Fruit fly (Drosophila melanogaster) whole organism, embryonic: ENCODE measurements around the gene mRpL30.
A peak's percentile ranks its signal among the peaks of the same experiment; 100 is the strongest.

Experiments
- Bgb ChIP-seq: fragments of 200-800 bp; sonication (Bioruptor generic); IDR thresholded peaks from 2 replicates; pipeline ENCODE4 v1.3.6; 2022; ENCODE audit warnings: missing biosample characterization, missing genetic modification characterization; ENCODE audit not compliant: partially characterized antibody
- CG1024 ChIP-seq: fragments of 200-800 bp; sonication (Bioruptor generic); IDR thresholded peaks from 2 replicates; pipeline ENCODE4 v1.3.6; 2022; ENCODE audit warnings: missing biosample characterization, missing genetic modification characterization
- CG11247 ChIP-seq: fragments of 200-800 bp; sonication (Bioruptor generic); IDR thresholded peaks from 2 replicates; pipeline ENCODE4 v1.3.6; 2022; ENCODE audit warnings: missing biosample characterization, missing genetic modification characterization
- CG11456 ChIP-seq: fragments of 200-800 bp; sonication (Bioruptor generic); IDR thresholded peaks from 3 replicates; pipeline ENCODE4 v1.3.6; 2022; ENCODE audit warnings: missing biosample characterization, missing genetic modification characterization
- CG14710 ChIP-seq: fragments of 200-800 bp; sonication (Bioruptor generic); optimal IDR thresholded peaks from 3 replicates; lab custom pipeline; 2019; ENCODE audit warnings: missing biosample characterization, mild to moderate bottlenecking, missing genetic modification characterization, moderate library complexity
- CG15514 ChIP-seq: fragments of 200-800 bp; sonication (Bioruptor generic); optimal IDR thresholded peaks from 3 replicates; lab custom pipeline; 2017; ENCODE audit warnings: missing biosample characterization, missing genetic modification characterization, mild to moderate bottlenecking, moderate library complexity, missing genetic modification reagents
- CG16813 ChIP-seq: fragments of 200-800 bp; sonication (Bioruptor generic); IDR thresholded peaks from 3 replicates; pipeline ENCODE4 v1.3.6; 2022; ENCODE audit warnings: missing biosample characterization, missing genetic modification characterization; ENCODE audit not compliant: partially characterized antibody
- CG2116 ChIP-seq: fragments of 200-800 bp; sonication (Bioruptor generic); optimal IDR thresholded peaks from 3 replicates; lab custom pipeline; 2018; ENCODE audit warnings: missing biosample characterization, mild to moderate bottlenecking, missing genetic modification characterization
- CG2129 ChIP-seq: fragments of 200-800 bp; sonication (Bioruptor generic); IDR thresholded peaks from 2 replicates; pipeline ENCODE4 v1.3.6; 2022; ENCODE audit warnings: missing biosample characterization, missing genetic modification characterization; ENCODE audit not compliant: partially characterized antibody
- CG3838 ChIP-seq: fragments of 200-800 bp; sonication (Bioruptor generic); optimal IDR thresholded peaks from 3 replicates; lab custom pipeline; 2016; ENCODE audit warnings: missing biosample characterization, missing genetic modification characterization
- CG4820 ChIP-seq: fragments of 200-800 bp; sonication (Bioruptor generic); optimal IDR thresholded peaks from 3 replicates; lab custom pipeline; 2016; ENCODE audit warnings: missing biosample characterization, missing genetic modification characterization
- CG6791 ChIP-seq: fragments of 200-800 bp; sonication (Bioruptor generic); IDR thresholded peaks from 3 replicates; pipeline ENCODE4 v1.3.6; 2022; ENCODE audit warnings: missing biosample characterization, missing genetic modification characterization; ENCODE audit not compliant: partially characterized antibody
- CG7963 ChIP-seq: fragments of 200-800 bp; sonication (Bioruptor generic); IDR thresholded peaks from 3 replicates; pipeline ENCODE4 v1.3.6; 2022; ENCODE audit warnings: missing biosample characterization, missing genetic modification characterization; ENCODE audit not compliant: partially characterized antibody
- Dp ChIP-seq: fragments of 200-800 bp; sonication (Bioruptor generic); optimal IDR thresholded peaks from 2 replicates; lab custom pipeline; 2018; ENCODE audit warnings: missing biosample characterization, mild to moderate bottlenecking, missing genetic modification characterization, moderate library complexity
- ERR ChIP-seq: fragments of 200-800 bp; sonication (Bioruptor generic); optimal IDR thresholded peaks from 2 replicates; lab custom pipeline; 2016; ENCODE audit warnings: missing biosample characterization, missing genetic modification characterization
- Elba2 ChIP-seq: fragments of 200-800 bp; sonication (Bioruptor generic); optimal IDR thresholded peaks from 3 replicates; lab custom pipeline; 2016; ENCODE audit warnings: missing biosample characterization, missing genetic modification characterization
- Hr51 ChIP-seq, 2 experiments: fragments of 200-800 bp; sonication (Bioruptor generic); optimal IDR thresholded peaks; 2 replicates in 1 of 2; 3 replicates in 1 of 2; lab custom pipeline; 2016 to 2018; ENCODE audit warnings: missing biosample characterization in 2 of 2, missing genetic modification characterization in 2 of 2, mild to moderate bottlenecking in 1 of 2, moderate library complexity in 1 of 2
- Opbp ChIP-seq: fragments of 200-800 bp; sonication (Bioruptor generic); IDR thresholded peaks from 3 replicates; pipeline ENCODE4 v1.3.6; 2022; ENCODE audit warnings: missing biosample characterization, missing genetic modification characterization; ENCODE audit not compliant: partially characterized antibody
- Sry-δ ChIP-seq: fragments of 200-800 bp; sonication (Bioruptor generic); optimal IDR thresholded peaks from 2 replicates; lab custom pipeline; 2016; ENCODE audit warnings: missing biosample characterization, missing genetic modification characterization
- ab ChIP-seq: fragments of 200-800 bp; sonication (Bioruptor generic); optimal IDR thresholded peaks from 2 replicates; lab custom pipeline; 2016; ENCODE audit warnings: missing biosample characterization, missing genetic modification characterization
- amos ChIP-seq: fragments of 200-800 bp; sonication (Bioruptor generic); IDR thresholded peaks from 2 replicates; pipeline ENCODE4 v1.3.6; 2022; ENCODE audit warnings: missing biosample characterization, missing genetic modification characterization; ENCODE audit not compliant: partially characterized antibody
- ato ChIP-seq: fragments of 200-800 bp; sonication (Bioruptor generic); IDR thresholded peaks from 2 replicates; pipeline ENCODE4 v1.3.6; 2022; ENCODE audit warnings: missing biosample characterization, missing genetic modification characterization; ENCODE audit not compliant: partially characterized antibody
- bab2 ChIP-seq: fragments of 200-800 bp; sonication (Bioruptor generic); optimal IDR thresholded peaks from 2 replicates; lab custom pipeline; 2016; ENCODE audit warnings: missing biosample characterization, missing genetic modification characterization
- br ChIP-seq: fragments of >200 bp; optimal IDR thresholded peaks from 2 replicates; lab custom pipeline; 2017
- chinmo ChIP-seq: fragments of 200-800 bp; sonication (Bioruptor generic); IDR thresholded peaks from 4 replicates; pipeline ENCODE4 v1.3.6; 2022; ENCODE audit warnings: missing biosample characterization, missing genetic modification characterization; ENCODE audit not compliant: partially characterized antibody
- crp ChIP-seq, 2 experiments: fragments of 200-800 bp; sonication (Bioruptor generic); optimal IDR thresholded peaks; 2 replicates in 1 of 2; 3 replicates in 1 of 2; lab custom pipeline; 2017; ENCODE audit warnings: missing biosample characterization in 2 of 2, missing genetic modification characterization in 2 of 2, mild to moderate bottlenecking in 1 of 2, moderate library complexity in 1 of 2
- ken ChIP-seq: fragments of 200-800 bp; sonication (Bioruptor generic); IDR thresholded peaks from 3 replicates; pipeline ENCODE4 v1.3.6; 2022; ENCODE audit warnings: missing biosample characterization, missing genetic modification characterization
- nerfin-2 ChIP-seq: fragments of 200-800 bp; sonication (Bioruptor generic); IDR thresholded peaks from 2 replicates; pipeline ENCODE4 v1.3.6; 2022; ENCODE audit warnings: missing biosample characterization, missing genetic modification characterization; ENCODE audit not compliant: partially characterized antibody
- org-1 ChIP-seq: fragments of 200-800 bp; sonication (Bioruptor generic); optimal IDR thresholded peaks from 2 replicates; lab custom pipeline; 2017; ENCODE audit warnings: missing biosample characterization, missing genetic modification characterization
- phol ChIP-seq: fragments of 200-800 bp; sonication (Bioruptor generic); optimal IDR thresholded peaks from 3 replicates; lab custom pipeline; 2018; ENCODE audit warnings: missing biosample characterization, mild to moderate bottlenecking, missing genetic modification characterization, moderate library complexity
- repo ChIP-seq: fragments of 200-800 bp; sonication (Bioruptor generic); optimal IDR thresholded peaks from 2 replicates; lab custom pipeline; 2016; ENCODE audit warnings: missing biosample characterization, missing genetic modification characterization
- sim ChIP-seq: fragments of 200-800 bp; sonication (Bioruptor generic); IDR thresholded peaks from 2 replicates; pipeline ENCODE4 v1.3.6; 2022; ENCODE audit warnings: missing biosample characterization, missing genetic modification characterization
- sima ChIP-seq: fragments of 200-800 bp; sonication (Bioruptor generic); optimal IDR thresholded peaks from 2 replicates; lab custom pipeline; 2016; ENCODE audit warnings: missing biosample characterization, missing genetic modification characterization
- tna ChIP-seq: fragments of 200-800 bp; sonication (Bioruptor generic); IDR thresholded peaks from 2 replicates; pipeline ENCODE4 v1.3.6; 2022; ENCODE audit warnings: missing biosample characterization, missing genetic modification characterization; ENCODE audit not compliant: partially characterized antibody
- trem ChIP-seq: fragments of 200-800 bp; optimal IDR thresholded peaks from 3 replicates; lab custom pipeline; 2019; ENCODE audit warnings: missing biosample characterization, mild to moderate bottlenecking, missing genetic modification characterization, moderate library complexity
- ttk ChIP-seq: fragments of 200-800 bp; sonication (Bioruptor generic); IDR thresholded peaks from 2 replicates; pipeline ENCODE4 v2.1.2; 2022; ENCODE audit warnings: missing biosample characterization, missing genetic modification characterization
- unc-4 ChIP-seq: fragments of 200-800 bp; sonication (Bioruptor generic); IDR thresholded peaks from 2 replicates; pipeline ENCODE4 v1.3.6; 2022; ENCODE audit warnings: missing biosample characterization, missing genetic modification characterization; ENCODE audit not compliant: partially characterized antibody
- zen2 ChIP-seq: fragments of 200-800 bp; sonication (Bioruptor generic); IDR thresholded peaks from 3 replicates; pipeline ENCODE4 v1.3.6; 2022; ENCODE audit warnings: missing biosample characterization, missing genetic modification characterization; ENCODE audit not compliant: partially characterized antibody

mRpL30 gene

DNA sequence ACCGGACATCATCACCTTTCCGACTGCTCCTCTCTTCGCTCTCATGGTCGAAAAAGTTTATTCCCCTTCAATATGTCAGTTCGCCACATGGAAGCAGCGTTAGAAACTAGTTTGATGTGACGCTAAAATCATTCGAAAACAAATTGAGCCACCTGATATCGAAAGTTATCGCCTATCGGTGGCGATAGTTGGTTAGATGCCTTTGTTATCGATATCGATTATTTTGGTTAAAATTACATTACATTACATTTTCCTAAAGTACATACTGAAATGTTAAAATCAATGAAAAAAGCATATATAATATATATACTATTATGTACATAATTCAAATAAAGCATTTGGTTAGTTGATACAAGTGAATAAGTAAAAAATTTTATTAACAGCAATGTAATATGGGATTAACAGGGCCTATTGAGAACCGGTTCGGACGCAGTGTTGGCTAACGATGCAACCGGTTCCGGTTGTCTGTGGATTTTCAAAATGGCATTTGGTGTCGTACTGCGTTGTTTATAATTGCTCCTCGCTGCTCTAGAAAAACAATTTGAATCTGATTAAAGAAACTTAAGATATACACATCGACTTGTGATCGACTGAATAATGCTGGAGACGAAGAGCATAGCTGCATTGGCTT lies 11.7 kb upstream of the mRpL30 start, which contains the start of the genes Alms1a and pon (continued):
- TF ChIP-seq repo (no peak), crp (GFP tag; optimal IDR thresholded peaks at IDR 0.05; lab: Kevin White, UChicago) (no peak), Sry-δ (GFP tag; lab: Kevin White, UChicago) (no peak), unc-4 (GFP tag; lab: Robert Waterston, UW) (peak; percentile 79), CG4820 (GFP tag; lab: Kevin White, UChicago) (no peak), CG11247 (GFP tag; lab: Robert Waterston, UW) (no peak), ken (GFP tag; lab: Robert Waterston, UW) (no peak), ato (peak; percentile 90), br (lab: Kevin White, UChicago) (no peak), CG6791 (GFP tag; lab: Robert Waterston, UW) (peak; percentile 94), zen2 (GFP tag; lab: Robert Waterston, UW) (peak; percentile 89), CG2116 (GFP tag; lab: Kevin White, UChicago) (peak; percentile 35), ERR (no peak), CG7963 (GFP tag; lab: Robert Waterston, UW) (peak; percentile 96), CG14710 (peak; percentile 37), ab (GFP tag; lab: Kevin White, UChicago) (no peak), Bgb (GFP tag; lab: Robert Waterston, UW) (peak; percentile 83), bab2 (GFP tag; lab: Kevin White, UChicago) (no peak), org-1 (GFP tag; lab: Kevin White, UChicago) (no peak), Elba2 (GFP tag; lab: Kevin White, UChicago) (no peak), CG15514 (GFP tag; lab: Kevin White, UChicago) (peak; percentile 94), Dp (peak; percentile 71), Hr51 (GFP tag; optimal IDR thresholded peaks at IDR 0.05; lab: Kevin White, UChicago) (no peak), ttk (GFP tag; lab: Robert Waterston, UW) (no peak), tna (peak; percentile 95), chinmo (GFP tag; lab: Robert Waterston, UW) (peak; percentile 86; the same call in 2 of the 4 replicates), amos (GFP tag; lab: Robert Waterston, UW) (peak; percentile 77; the same call in 1 of the 2 replicates), CG16813 (peak; percentile 82), phol (tag; lab: Kevin White, UChicago) (peak; percentile 79), CG2129 (GFP tag; lab: Robert Waterston, UW) (peak; percentile 38; the same call in 1 of the 2 replicates), sim (GFP tag; lab: Robert Waterston, UW) (no peak), Opbp (GFP tag; lab: Robert Waterston, UW) (peak; percentile 83; the same call in 2 of the 3 replicates), nerfin-2 (peak; percentile 97), CG3838 (GFP tag; lab: Kevin White, UChicago) (no peak), trem (tag; lab: Kevin White, UChicago) (peak; percentile 17)

DNA sequence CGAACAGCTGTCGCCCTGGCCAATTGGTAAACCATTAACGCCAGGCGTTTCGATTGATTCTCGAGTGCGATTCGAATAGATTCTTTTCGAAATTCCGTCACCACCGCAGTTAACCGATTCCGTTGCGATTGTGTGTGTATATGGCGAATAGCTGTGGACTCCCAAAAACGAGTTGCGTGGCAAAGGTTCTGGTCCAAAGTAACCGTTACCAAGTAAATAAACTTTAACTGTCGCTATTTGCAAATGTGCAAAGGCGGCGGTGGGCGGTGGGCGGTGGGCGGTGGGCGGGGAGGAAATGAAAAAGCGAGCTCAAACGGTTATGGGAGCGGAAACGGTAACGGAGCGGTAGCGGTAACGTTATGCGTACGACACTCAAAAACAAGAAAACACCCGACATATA lies 3.8 kb upstream of the mRpL30 start, which contains the start of gene CG3081:
TSS of gene CG3081 (minus strand) at position 101 of the 400 bp plus-strand sequence.
- no peak for TF ChIP-seq CG11456 (GFP tag; lab: Robert Waterston, UW)
- TF ChIP-seq sima (GFP tag; lab: Kevin White, UChicago) = no peak
- no peak for TF ChIP-seq CG1024 (GFP tag; lab: Robert Waterston, UW)
